Fruit fly (Drosophila melanogaster) whole organism, embryonic: Measurements from ENCODE around the gene Vha100-2.

ENCODE experiments used
- CG1647 ChIP-seq: fragments of 200-800 bp; sonication (Bioruptor generic); optimal IDR thresholded peaks from 3 replicates; lab custom pipeline; 2016; ENCODE audit warnings: missing biosample characterization, missing genetic modification characterization
- CG16779 ChIP-seq: fragments of 200-800 bp; sonication (Bioruptor generic); IDR thresholded peaks from 2 replicates; pipeline ENCODE4 v1.3.6; 2022; ENCODE audit warnings: missing biosample characterization, missing genetic modification characterization
- Dek ChIP-seq: fragments of 200-800 bp; sonication (Bioruptor generic); optimal IDR thresholded peaks from 3 replicates; lab custom pipeline; 2019; ENCODE audit warnings: missing biosample characterization, mild to moderate bottlenecking, missing genetic modification characterization, moderate library complexity
- HLH54F ChIP-seq: fragments of 200-800 bp; sonication (Bioruptor generic); optimal IDR thresholded peaks from 3 replicates; lab custom pipeline; 2016; ENCODE audit warnings: missing biosample characterization, missing genetic modification characterization
- Kr ChIP-seq: fragments of 200-800 bp; sonication (Bioruptor generic); optimal IDR thresholded peaks from 2 replicates; lab custom pipeline; 2017; ENCODE audit warnings: missing biosample characterization, mild to moderate bottlenecking, missing genetic modification characterization
- aop ChIP-seq: fragments of 200-800 bp; sonication (Bioruptor generic); IDR thresholded peaks from 2 replicates; pipeline ENCODE4 v1.3.6; 2022; ENCODE audit warnings: missing biosample characterization, missing genetic modification characterization
- chm ChIP-seq: fragments of 200-800 bp; sonication (Bioruptor generic); IDR thresholded peaks from 2 replicates; pipeline ENCODE4 v1.3.6; 2022; ENCODE audit warnings: missing biosample characterization, missing genetic modification characterization
- ci ChIP-seq: fragments of 200-800 bp; sonication (Bioruptor generic); IDR thresholded peaks from 3 replicates; pipeline ENCODE4 v1.3.6; 2022; ENCODE audit warnings: missing biosample characterization, missing genetic modification characterization
- tgo ChIP-seq: fragments of 200-800 bp; sonication (Bioruptor generic); IDR thresholded peaks from 3 replicates; pipeline ENCODE4 v1.3.6; 2022; ENCODE audit warnings: missing biosample characterization, missing genetic modification characterization

- no peak for TF ChIP-seq chm
- no peak for TF ChIP-seq CG16779
- TF ChIP-seq ci (GFP tag; lab: Robert Waterston, UW): no peak
- TF ChIP-seq Kr (GFP tag; lab: Kevin White, UChicago): no peak
- no peak for TF ChIP-seq CG1647
- no peak for TF ChIP-seq HLH54F
- no peak for TF ChIP-seq tgo
- TF ChIP-seq Dek (tag; lab: Kevin White, UChicago): no peak
- TF ChIP-seq aop: no peak
These were observed 38.2 kb downstream of the Vha100-2 start, which contains the start of gene CG15803 for dm6 chr3R:18360630-18361260.
